4 fruit fly cellular contexts compared by ENCODE assay signal in genomic region chr3R:5791497-5791896, dm6.
TF ChIP-seq lines count a peak whose summit lies in the region.

Gene Hpf1 (plus strand): TSS chr3R:5791879.

TF ChIP-seq in whole organism, adult, 20 proteins besides CTCF, POLR2A, EP300 and RAD21 (continued from another document):
- TF ChIP-seq bab1 (GFP tag; optimal IDR thresholded peaks at IDR 0.05; lab: Kevin White, UChicago) (peak; percentile 99), CG7045 (GFP tag; optimal IDR thresholded peaks at IDR 0.05; lab: Kevin White, UChicago) (peak; percentile 99)

TF ChIP-seq in whole organism, embryonic, 481 proteins besides CTCF, POLR2A, EP300 and RAD21 (continued from another document and continues in another):
- peak; percentile 97 for TF ChIP-seq B-H1 (GFP tag; IDR thresholded peaks at IDR 0.05; lab: Robert Waterston, UW)
- TF ChIP-seq jumu (GFP tag; optimal IDR thresholded peaks at IDR 0.05; lab: Kevin White, UChicago) = peak; percentile 98
- peak; percentile 90 for TF ChIP-seq onecut (GFP tag; IDR thresholded peaks at IDR 0.05; lab: Robert Waterston, UW)
- TF ChIP-seq cad (GFP tag; optimal IDR thresholded peaks at IDR 0.05; lab: Kevin White, UChicago) = no peak
- peak in 1 of 2 experiments; percentile 69 for TF ChIP-seq crp (GFP tag; optimal IDR thresholded peaks at IDR 0.05; lab: Kevin White, UChicago)
- TF ChIP-seq Dref (GFP tag; IDR thresholded peaks at IDR 0.05; lab: Robert Waterston, UW) = peak; percentile 40; the same call in 1 of the 2 replicates
- TF ChIP-seq CG4404 (GFP tag; IDR thresholded peaks at IDR 0.05; lab: Robert Waterston, UW) = peak; percentile 97
- peak; percentile 99 for TF ChIP-seq Meics (GFP tag; optimal IDR thresholded peaks at IDR 0.05; lab: Kevin White, UChicago)
- peak; percentile 98 for TF ChIP-seq CG9932 (GFP tag; IDR thresholded peaks at IDR 0.05; lab: Robert Waterston, UW)
- TF ChIP-seq p53 (GFP tag; optimal IDR thresholded peaks at IDR 0.05; lab: Kevin White, UChicago) = peak; percentile 96
- peak; percentile 96 for TF ChIP-seq slou (GFP tag; optimal IDR thresholded peaks at IDR 0.05; lab: Kevin White, UChicago)
- peak; percentile 53; the same call in 1 of the 3 replicates for TF ChIP-seq z (GFP tag; IDR thresholded peaks at IDR 0.05; lab: Robert Waterston, UW)
- TF ChIP-seq CG11560 (tag; IDR thresholded peaks at IDR 0.05; lab: Robert Waterston, UW) = peak; percentile 90
- TF ChIP-seq ttk (GFP tag; IDR thresholded peaks at IDR 0.05; lab: Robert Waterston, UW) = peak; percentile 94
- TF ChIP-seq CG10543 (GFP tag; optimal IDR thresholded peaks at IDR 0.05; lab: Kevin White, UChicago) = peak; percentile 95
- TF ChIP-seq klu (GFP tag; IDR thresholded peaks at IDR 0.05; lab: Robert Waterston, UW) = peak; percentile 96
- peak; percentile 96 for TF ChIP-seq CG6813 (GFP tag; optimal IDR thresholded peaks at IDR 0.05; lab: Kevin White, UChicago)
- peak; percentile 99 for TF ChIP-seq CG8944 (GFP tag; optimal IDR thresholded peaks at IDR 0.05; lab: Kevin White, UChicago)
- peak; percentile 97 for TF ChIP-seq Ssrp (tag; optimal IDR thresholded peaks at IDR 0.05; lab: Kevin White, UChicago)
- TF ChIP-seq CG13287 (GFP tag; IDR thresholded peaks at IDR 0.05; lab: Robert Waterston, UW; ENCODE audit: partially characterized antibody) = peak; percentile 42; the same call in 1 of the 2 replicates
- TF ChIP-seq Doc2 (GFP tag; IDR thresholded peaks at IDR 0.05; lab: Robert Waterston, UW) = peak; percentile 95
- TF ChIP-seq Dbx (GFP tag; IDR thresholded peaks at IDR 0.05; lab: Robert Waterston, UW) = peak; percentile 98
- TF ChIP-seq CG12744 (GFP tag; optimal IDR thresholded peaks at IDR 0.05; lab: Kevin White, UChicago) = peak; percentile 98
- peak; percentile 98 for TF ChIP-seq CG17359 (tag; optimal IDR thresholded peaks at IDR 0.05; lab: Kevin White, UChicago)
- peak; percentile 43 for TF ChIP-seq gfzf (GFP tag; optimal IDR thresholded peaks at IDR 0.05; lab: Kevin White, UChicago)
- peak; percentile 96 for TF ChIP-seq CG14710 (tag; optimal IDR thresholded peaks at IDR 0.05; lab: Kevin White, UChicago)
- peak; percentile 99 for TF ChIP-seq CG12659 (GFP tag; optimal IDR thresholded peaks at IDR 0.05; lab: Kevin White, UChicago)
- TF ChIP-seq CG6683 (GFP tag; optimal IDR thresholded peaks at IDR 0.05; lab: Kevin White, UChicago) = peak; percentile 93
- TF ChIP-seq CrebB (tag; optimal IDR thresholded peaks at IDR 0.05; lab: Kevin White, UChicago) = peak; percentile 98
- peak; percentile 98 for TF ChIP-seq CG33213 (GFP tag; optimal IDR thresholded peaks at IDR 0.05; lab: Kevin White, UChicago)
- peak; percentile 97 for TF ChIP-seq sug (tag; optimal IDR thresholded peaks at IDR 0.05; lab: Kevin White, UChicago)
- peak; percentile 97 for TF ChIP-seq Dek (tag; optimal IDR thresholded peaks at IDR 0.05; lab: Kevin White, UChicago)
- peak; percentile 98 for TF ChIP-seq Drgx (GFP tag; IDR thresholded peaks at IDR 0.05; lab: Robert Waterston, UW)
- peak; percentile 98 for TF ChIP-seq CG1647 (GFP tag; optimal IDR thresholded peaks at IDR 0.05; lab: Kevin White, UChicago)
- peak; percentile 99 for TF ChIP-seq Bteb2 (GFP tag; optimal IDR thresholded peaks at IDR 0.05; lab: Kevin White, UChicago)
- TF ChIP-seq CG7357 (GFP tag; IDR thresholded peaks at IDR 0.05; lab: Robert Waterston, UW) = peak; percentile 94
- no peak for TF ChIP-seq yki (optimal IDR thresholded peaks at IDR 0.05; lab: Kevin White, UChicago)
- TF ChIP-seq exex (tag; optimal IDR thresholded peaks at IDR 0.05; lab: Kevin White, UChicago) = peak; percentile 92
- TF ChIP-seq Ravus (GFP tag; IDR thresholded peaks at IDR 0.05; lab: Robert Waterston, UW) = peak; percentile 93
- peak; percentile 99 for TF ChIP-seq CG7786 (GFP tag; optimal IDR thresholded peaks at IDR 0.05; lab: Kevin White, UChicago)
- peak; percentile 94 for TF ChIP-seq twi (tag; optimal IDR thresholded peaks at IDR 0.05; lab: Kevin White, UChicago)
- peak; percentile 93 for TF ChIP-seq ewg (GFP tag; optimal IDR thresholded peaks at IDR 0.05; lab: Kevin White, UChicago)
- peak; percentile 95 for TF ChIP-seq CG7987 (GFP tag; optimal IDR thresholded peaks at IDR 0.05; lab: Kevin White, UChicago)

TF ChIP-seq in whole organism, prepupa, 60 proteins besides CTCF, POLR2A, EP300 and RAD21 (continued from another document):
- TF ChIP-seq CG10631 (GFP tag; optimal IDR thresholded peaks at IDR 0.05; lab: Kevin White, UChicago) (peak; percentile 99), CG8319 (GFP tag; optimal IDR thresholded peaks at IDR 0.05; lab: Kevin White, UChicago) (peak; percentile 99), Hr39 (GFP tag; optimal IDR thresholded peaks at IDR 0.05; lab: Kevin White, UChicago) (peak; percentile 99), Lpt (GFP tag; optimal IDR thresholded peaks at IDR 0.05; lab: Kevin White, UChicago) (peak; percentile 99), ss (GFP tag; optimal IDR thresholded peaks at IDR 0.05; lab: Kevin White, UChicago) (peak; percentile 95 to 98), CG9139 (GFP tag; optimal IDR thresholded peaks at IDR 0.05; lab: Kevin White, UChicago) (peak; percentile 96), net (GFP tag; optimal IDR thresholded peaks at IDR 0.05; lab: Kevin White, UChicago) (peak; percentile 99), Gug (GFP tag; IDR thresholded peaks at IDR 0.05; lab: Robert Waterston, UW) (peak; percentile 98), svp (GFP tag; lab: Kevin White, UChicago) (peak; percentile 100), salr (GFP tag; optimal IDR thresholded peaks at IDR 0.05; lab: Kevin White, UChicago) (peak; percentile 98 to 99), achi (GFP tag; optimal IDR thresholded peaks at IDR 0.05; lab: Kevin White, UChicago) (peak; percentile 99), Hr4 (GFP tag; optimal IDR thresholded peaks at IDR 0.05; lab: Kevin White, UChicago) (peak; percentile 99), CG11762 (GFP tag; optimal IDR thresholded peaks at IDR 0.05; lab: Kevin White, UChicago; ENCODE audit: insufficient read depth) (peak; percentile 99), CG4318 (GFP tag; optimal IDR thresholded peaks at IDR 0.05; lab: Kevin White, UChicago) (peak; percentile 98), dac (GFP tag; optimal IDR thresholded peaks at IDR 0.05; lab: Kevin White, UChicago) (peak; percentile 98), Blimp-1 (GFP tag; optimal IDR thresholded peaks at IDR 0.05; lab: Kevin White, UChicago) (peak; percentile 95), Eip75B (GFP tag; optimal IDR thresholded peaks at IDR 0.05; lab: Kevin White, UChicago) (peak; percentile 99), topi (GFP tag; optimal IDR thresholded peaks at IDR 0.05; lab: Kevin White, UChicago) (peak; percentile 99), CG6163 (GFP tag; IDR thresholded peaks at IDR 0.05; lab: Robert Waterston, UW) (peak; percentile 98), Met (GFP tag; optimal IDR thresholded peaks at IDR 0.05; lab: Kevin White, UChicago) (peak; percentile 99), CG3032 (tag; optimal IDR thresholded peaks at IDR 0.05; lab: Kevin White, UChicago) (peak; percentile 99), cyc (GFP tag; optimal IDR thresholded peaks at IDR 0.05; lab: Kevin White, UChicago) (peak; percentile 99), CG3919 (GFP tag; optimal IDR thresholded peaks at IDR 0.05; lab: Kevin White, UChicago) (peak; percentile 99), Smox (GFP tag; optimal IDR thresholded peaks at IDR 0.05; lab: Kevin White, UChicago) (peak; percentile 99), CG31627 (GFP tag; optimal IDR thresholded peaks at IDR 0.05; lab: Kevin White, UChicago) (peak; percentile 99), fd59A (GFP tag; optimal IDR thresholded peaks at IDR 0.05; lab: Kevin White, UChicago) (peak; percentile 98), Ets21C (GFP tag; optimal IDR thresholded peaks at IDR 0.05; lab: Kevin White, UChicago) (peak; percentile 99), CG16779 (tag; optimal IDR thresholded peaks at IDR 0.05; lab: Kevin White, UChicago) (peak; percentile 98), acj6 (GFP tag; optimal IDR thresholded peaks at IDR 0.05; lab: Kevin White, UChicago) (peak; percentile 99), CG6808 (GFP tag; optimal IDR thresholded peaks at IDR 0.05; lab: Kevin White, UChicago) (peak; percentile 98), esn (GFP tag; optimal IDR thresholded peaks at IDR 0.05; lab: Kevin White, UChicago) (peak; percentile 100), dsx (GFP tag; optimal IDR thresholded peaks at IDR 0.05; lab: Kevin White, UChicago; ENCODE audit: poor library complexity, severe bottlenecking) (peak; percentile 97), CG15336 (GFP tag; IDR thresholded peaks at IDR 0.05; lab: Robert Waterston, UW) (peak; percentile 99), CG1621 (tag; optimal IDR thresholded peaks at IDR 0.05; lab: Kevin White, UChicago) (peak; percentile 99), CG32006 (GFP tag; optimal IDR thresholded peaks at IDR 0.05; lab: Kevin White, UChicago) (peak; percentile 99), CG11902 (GFP tag; optimal IDR thresholded peaks at IDR 0.05; lab: Kevin White, UChicago) (peak; percentile 98), fd85E (GFP tag; optimal IDR thresholded peaks at IDR 0.05; lab: Kevin White, UChicago) (peak; percentile 98), pdm3 (GFP tag; optimal IDR thresholded peaks at IDR 0.05; lab: Kevin White, UChicago) (peak; percentile 99), CG10669 (GFP tag; optimal IDR thresholded peaks at IDR 0.05; lab: Kevin White, UChicago) (peak; percentile 99), Sox102F (GFP tag; optimal IDR thresholded peaks at IDR 0.05; lab: Kevin White, UChicago) (peak; percentile 100)

TF ChIP-seq in whole organism, wandering third instar larva, 38 proteins besides CTCF, POLR2A, EP300 and RAD21 (continued from another document):
- TF ChIP-seq Abd-B (GFP tag; optimal IDR thresholded peaks at IDR 0.05; lab: Kevin White, UChicago) (no peak), Myc (optimal IDR thresholded peaks at IDR 0.05; lab: Kevin White, UChicago) (peak; percentile 21), Dif (GFP tag; optimal IDR thresholded peaks at IDR 0.05; lab: Kevin White, UChicago; ENCODE audit: partially characterized antibody) (no peak), woc (GFP tag; optimal IDR thresholded peaks at IDR 0.05; lab: Kevin White, UChicago) (peak; percentile 98), dmrt93B (GFP tag; optimal IDR thresholded peaks at IDR 0.05; lab: Kevin White, UChicago) (peak; percentile 98), Hr78 (GFP tag; optimal IDR thresholded peaks at IDR 0.05; lab: Kevin White, UChicago) (no peak), br (GFP tag; optimal IDR thresholded peaks at IDR 0.05; lab: Kevin White, UChicago) (peak; percentile 99), brk (GFP tag; optimal IDR thresholded peaks at IDR 0.05; lab: Kevin White, UChicago) (no peak), Dfd (GFP tag; optimal IDR thresholded peaks at IDR 0.05; lab: Kevin White, UChicago) (no peak), Jra (GFP tag; optimal IDR thresholded peaks at IDR 0.05; lab: Kevin White, UChicago) (peak; percentile 98), dl (GFP tag; optimal IDR thresholded peaks at IDR 0.05; lab: Kevin White, UChicago; ENCODE audit: insufficient read depth in 1 of 2, partially characterized antibody in 2 of 2) (no peak), Sp1 (GFP tag; optimal IDR thresholded peaks at IDR 0.05; lab: Kevin White, UChicago) (peak; percentile 99), HLH106 (tag; optimal IDR thresholded peaks at IDR 0.05; lab: Kevin White, UChicago) (peak; percentile 99), tai (GFP tag; optimal IDR thresholded peaks at IDR 0.05; lab: Kevin White, UChicago) (no peak), lola (GFP tag; optimal IDR thresholded peaks at IDR 0.05; lab: Kevin White, UChicago) (no peak), GATAd (GFP tag; optimal IDR thresholded peaks at IDR 0.05; lab: Kevin White, UChicago) (peak; percentile 96), CG32264 (GFP tag; optimal IDR thresholded peaks at IDR 0.05; lab: Kevin White, UChicago) (peak; percentile 98)
TF ChIP-seq in whole organism, wandering third instar larva: peak in this region for 25.
